Fruit fly (Drosophila melanogaster) whole organism, pupa: ENCODE measurements around the gene Scgbeta.

ENCODE experiments used
- CG10348 ChIP-seq: fragments of 200-800 bp; sonication (Bioruptor generic); IDR thresholded peaks from 2 replicates; pipeline ENCODE4 v1.3.6; 2022; ENCODE audit warnings: missing biosample characterization, missing genetic modification characterization
- CG12605 ChIP-seq: fragments of 200-800 bp; sonication (Bioruptor generic); IDR thresholded peaks from 2 replicates; pipeline ENCODE4 v1.3.6; 2022; ENCODE audit warnings: missing biosample characterization, missing genetic modification characterization
- CG13204 ChIP-seq: fragments of 200-800 bp; sonication (Bioruptor generic); optimal IDR thresholded peaks from 2 replicates; lab custom pipeline; 2018; ENCODE audit warnings: missing biosample characterization, mild to moderate bottlenecking, missing genetic modification characterization, moderate library complexity
- CG14655 ChIP-seq: fragments of 200-800 bp; sonication (Bioruptor generic); optimal IDR thresholded peaks from 3 replicates; lab custom pipeline; 2017; ENCODE audit warnings: mild to moderate bottlenecking, missing biosample characterization, missing genetic modification reagents, missing genetic modification characterization
- CG15710 ChIP-seq: fragments of 200-800 bp; sonication (Bioruptor generic); optimal IDR thresholded peaks from 2 replicates; lab custom pipeline; 2018; ENCODE audit warnings: missing biosample characterization, mild to moderate bottlenecking, missing genetic modification characterization, moderate library complexity
- CG17806 ChIP-seq: fragments of 200-800 bp; sonication (Bioruptor generic); optimal IDR thresholded peaks from 2 replicates; lab custom pipeline; 2018; ENCODE audit warnings: missing biosample characterization, mild to moderate bottlenecking, missing genetic modification characterization, moderate library complexity
- CG32121 ChIP-seq: fragments of 200-800 bp; sonication (Bioruptor generic); IDR thresholded peaks from 2 replicates; pipeline ENCODE4 v1.3.6; 2022; ENCODE audit warnings: missing biosample characterization, missing genetic modification characterization
- CG34367 ChIP-seq: fragments of 200-800 bp; sonication (Bioruptor generic); optimal IDR thresholded peaks from 2 replicates; lab custom pipeline; 2018; ENCODE audit warnings: missing biosample characterization, mild to moderate bottlenecking, missing genetic modification characterization
- CG4496 ChIP-seq: fragments of 200-800 bp; sonication (Bioruptor generic); IDR thresholded peaks from 3 replicates; pipeline ENCODE4 v1.3.6; 2022; ENCODE audit warnings: missing biosample characterization, missing genetic modification characterization
- CG8159 ChIP-seq: fragments of 200-800 bp; sonication (Bioruptor generic); optimal IDR thresholded peaks from 3 replicates; lab custom pipeline; 2018; ENCODE audit warnings: missing biosample characterization, mild to moderate bottlenecking, missing genetic modification characterization, moderate library complexity
- CG8301 ChIP-seq: fragments of 200-800 bp; sonication (Bioruptor generic); optimal IDR thresholded peaks from 2 replicates; lab custom pipeline; 2018; ENCODE audit warnings: missing biosample characterization, mild to moderate bottlenecking, missing genetic modification characterization
- CG9948 ChIP-seq: fragments of 200-800 bp; sonication (Bioruptor generic); optimal IDR thresholded peaks from 2 replicates; lab custom pipeline; 2018; ENCODE audit warnings: missing biosample characterization, mild to moderate bottlenecking, missing genetic modification characterization, moderate library complexity
- D1 ChIP-seq: fragments of 200-800 bp; sonication (Bioruptor generic); optimal IDR thresholded peaks from 2 replicates; lab custom pipeline; 2018; ENCODE audit warnings: missing biosample characterization, mild to moderate bottlenecking, missing genetic modification characterization, moderate library complexity
- EcR ChIP-seq: fragments of 200-800 bp; sonication (Bioruptor generic); optimal IDR thresholded peaks from 3 replicates; lab custom pipeline; 2019; ENCODE audit warnings: missing biosample characterization, missing genetic modification characterization, mild to moderate bottlenecking, moderate library complexity, missing genetic modification reagents
- Ets98B ChIP-seq: fragments of 200-800 bp; sonication (Bioruptor generic); IDR thresholded peaks from 2 replicates; pipeline ENCODE4 v1.3.6; 2022; ENCODE audit warnings: missing biosample characterization, missing genetic modification characterization
- Pif1A ChIP-seq: fragments of 200-800 bp; sonication (Bioruptor generic); optimal IDR thresholded peaks from 3 replicates; lab custom pipeline; 2016; ENCODE audit warnings: missing biosample characterization, missing genetic modification characterization
- Pif1B ChIP-seq: fragments of 200-800 bp; sonication (Bioruptor generic); optimal IDR thresholded peaks from 3 replicates; lab custom pipeline; 2016; ENCODE audit warnings: missing biosample characterization, missing genetic modification characterization
- Snoo ChIP-seq: fragments of 200-800 bp; sonication (Bioruptor generic); optimal IDR thresholded peaks from 3 replicates; lab custom pipeline; 2017; ENCODE audit warnings: missing biosample characterization, mild to moderate bottlenecking, missing genetic modification characterization, inconsistent platforms
- fd96Ca ChIP-seq: fragments of 200-800 bp; sonication (Bioruptor generic); IDR thresholded peaks from 3 replicates; pipeline ENCODE4 v1.3.6; 2022; ENCODE audit warnings: missing biosample characterization, missing genetic modification characterization
- gl ChIP-seq: fragments of 200-800 bp; sonication (Bioruptor generic); optimal IDR thresholded peaks from 2 replicates; lab custom pipeline; 2018; ENCODE audit warnings: missing biosample characterization, mild to moderate bottlenecking, missing genetic modification characterization
- rn ChIP-seq: fragments of 200-800 bp; sonication (Bioruptor generic); IDR thresholded peaks from 2 replicates; pipeline ENCODE4 v1.3.6; 2022; ENCODE audit warnings: missing biosample characterization, missing genetic modification characterization

The Scgbeta gene

DNA sequence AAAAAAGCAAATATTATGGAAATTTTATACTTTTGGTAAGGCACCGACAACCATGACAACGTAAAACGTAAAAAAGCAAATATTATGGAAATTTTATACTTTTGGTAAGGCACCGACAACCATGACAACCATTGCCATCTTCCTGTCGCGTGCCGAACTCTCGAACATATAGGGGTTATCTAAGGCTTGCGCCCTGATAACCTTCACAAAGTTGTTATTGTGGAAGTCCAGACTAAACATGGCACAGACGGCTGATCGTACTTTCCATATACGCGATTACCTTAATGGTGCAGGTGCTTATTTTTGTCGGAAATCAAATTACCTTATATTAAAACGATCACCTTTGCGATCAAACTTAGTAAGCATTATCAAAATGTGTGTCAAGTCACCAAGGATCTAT, 23.2 kb upstream of the Scgbeta start:
- TF ChIP-seq CG14655, result no peak

DNA sequence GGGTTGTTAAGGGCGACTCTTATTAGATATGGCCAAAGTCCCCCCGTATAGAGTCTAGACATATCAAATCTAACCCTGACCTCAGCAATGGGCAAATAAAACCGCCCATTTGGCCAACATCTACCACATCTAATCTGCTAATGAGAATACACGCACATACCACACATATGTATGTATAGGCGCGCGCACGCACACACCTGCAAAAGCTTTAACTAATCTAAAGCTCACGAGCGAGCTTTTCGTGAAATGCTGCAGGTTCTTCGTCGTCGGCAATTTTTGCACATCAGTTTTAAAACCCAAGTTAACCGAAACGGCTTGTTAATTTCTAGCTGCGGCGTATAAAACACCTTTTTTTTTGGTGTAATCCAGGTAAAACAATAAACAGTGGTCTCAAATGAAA, 21.5 kb upstream of the Scgbeta start:
- no peak for TF ChIP-seq fd96Ca (GFP tag; lab: Robert Waterston, UW)
- TF ChIP-seq CG12605 (GFP tag; lab: Robert Waterston, UW), result no peak

DNA sequence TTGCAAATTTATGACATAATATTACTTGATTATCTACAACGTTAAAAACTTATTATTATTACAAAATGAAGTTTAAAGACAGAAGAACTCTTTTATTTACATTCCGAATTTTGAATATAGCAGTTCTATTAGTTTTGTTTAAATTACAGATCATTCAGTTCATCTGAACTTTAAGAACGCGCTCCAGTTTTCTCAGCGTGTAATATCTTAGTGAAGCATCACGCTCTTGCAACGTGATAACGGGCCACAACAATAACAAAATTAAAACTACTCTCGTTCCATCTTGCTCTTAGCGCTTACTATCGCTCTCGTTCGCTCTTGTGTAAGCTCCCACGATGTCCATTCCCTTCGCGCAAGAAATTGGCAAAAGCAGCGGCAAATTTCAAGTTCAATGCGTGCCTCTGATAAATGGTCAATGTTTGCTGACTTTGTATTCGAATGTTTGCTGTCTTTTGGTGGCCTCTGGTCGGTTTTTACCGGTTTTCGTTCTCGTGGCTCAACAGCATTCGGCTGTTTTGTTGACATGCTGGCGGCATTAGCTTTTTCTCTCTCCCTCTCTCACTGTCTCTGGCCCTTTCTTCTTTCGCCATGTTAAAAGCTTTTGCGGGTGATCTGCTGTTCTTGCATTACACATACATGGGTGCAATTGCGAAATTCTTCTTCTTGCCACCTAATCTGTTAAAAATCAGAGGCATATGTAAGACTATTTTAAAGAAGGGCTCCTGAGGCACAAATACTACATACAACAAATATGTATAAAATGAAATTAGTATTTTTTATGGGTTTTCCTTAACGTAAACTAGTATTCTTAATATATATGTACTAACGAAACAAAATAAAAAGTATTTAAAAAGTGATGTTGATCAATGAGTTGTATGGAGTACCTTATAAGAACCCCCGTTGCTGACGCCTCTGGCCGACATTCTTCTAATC, 20.6 kb upstream of the Scgbeta start:
- peak; percentile 70 for TF ChIP-seq CG8301 (tag; lab: Kevin White, UChicago)
- TF ChIP-seq rn (GFP tag; lab: Robert Waterston, UW), result no peak
- no peak for TF ChIP-seq CG13204 (GFP tag; lab: Kevin White, UChicago)
- peak; percentile 46 for TF ChIP-seq CG17806 (tag; lab: Kevin White, UChicago)
- peak; percentile 57; the same call in 1 of the 2 replicates for TF ChIP-seq CG32121
- no peak; the same call in 2 of the 3 replicates for TF ChIP-seq fd96Ca (GFP tag; lab: Robert Waterston, UW)
- TF ChIP-seq Pif1B (GFP tag; lab: Kevin White, UChicago), result peak; percentile 0
- TF ChIP-seq Ets98B (GFP tag; lab: Robert Waterston, UW), result no peak
- TF ChIP-seq CG10348 (GFP tag; lab: Robert Waterston, UW), result no peak
- peak; percentile 45 for TF ChIP-seq D1 (tag; lab: Kevin White, UChicago)
- peak; percentile 76 for TF ChIP-seq CG14655
- peak; percentile 61; the same call in 2 of the 3 replicates for TF ChIP-seq CG4496 (GFP tag; lab: Robert Waterston, UW)
- peak; percentile 28 for TF ChIP-seq CG15710 (tag; lab: Kevin White, UChicago)
- TF ChIP-seq Pif1A, result peak; percentile 55
- TF ChIP-seq CG34367 (tag; lab: Kevin White, UChicago), result no peak
- peak; percentile 55 for TF ChIP-seq CG9948 (tag; lab: Kevin White, UChicago)
- peak; percentile 62 for TF ChIP-seq EcR (GFP tag; lab: Kevin White, UChicago)
- peak; percentile 63 for TF ChIP-seq CG8159
- peak; percentile 55 for TF ChIP-seq CG12605 (GFP tag; lab: Robert Waterston, UW)
- no peak for TF ChIP-seq Snoo (tag; lab: Kevin White, UChicago)
- TF ChIP-seq gl (tag; lab: Kevin White, UChicago), result peak; percentile 22
- TF ChIP-seq, all 21 proteins: peak for 14

DNA sequence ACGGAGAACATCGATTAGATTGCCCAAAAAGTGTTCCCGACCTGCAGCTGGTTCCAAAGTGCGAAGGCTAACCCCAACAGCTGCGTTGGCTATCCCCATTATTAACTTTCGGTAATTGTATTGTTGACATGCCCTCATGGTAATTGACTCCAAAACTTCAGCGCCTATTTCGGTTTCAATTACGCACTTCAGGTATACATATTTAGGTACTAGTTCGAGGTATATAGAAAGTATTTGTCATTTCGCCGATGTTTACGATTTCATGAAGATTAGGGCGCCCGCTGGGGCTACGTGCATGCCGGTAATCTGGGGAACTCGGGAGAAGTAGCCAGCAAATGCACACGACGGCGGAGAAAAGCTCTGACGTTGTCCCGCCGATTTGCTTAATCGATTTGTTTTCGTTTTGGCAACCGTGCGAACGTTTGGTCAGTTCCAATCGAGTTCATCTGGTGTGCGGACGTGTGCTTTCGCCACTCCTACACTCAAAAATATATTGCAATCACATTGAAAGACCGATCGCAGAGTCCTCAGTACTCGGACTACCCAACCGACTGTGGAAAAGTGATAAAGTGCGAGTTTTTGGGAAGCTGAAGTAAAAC, 18.9 kb upstream of the Scgbeta start:
- TF ChIP-seq CG9948 (tag; lab: Kevin White, UChicago), result no peak
- TF ChIP-seq fd96Ca (GFP tag; lab: Robert Waterston, UW), result no peak; the same call in 2 of the 3 replicates
- TF ChIP-seq CG8159, result no peak
- no peak for TF ChIP-seq CG10348 (GFP tag; lab: Robert Waterston, UW)
- TF ChIP-seq CG14655, result no peak
- TF ChIP-seq CG12605 (GFP tag; lab: Robert Waterston, UW), result no peak
- TF ChIP-seq CG32121, result no peak
- TF ChIP-seq CG4496 (GFP tag; lab: Robert Waterston, UW), result peak; percentile 32; the same call in 1 of the 3 replicates
- no peak for TF ChIP-seq CG8301 (tag; lab: Kevin White, UChicago)
- no peak for TF ChIP-seq CG17806 (tag; lab: Kevin White, UChicago)
- peak; percentile 20; the same call in 1 of the 2 replicates for TF ChIP-seq Ets98B (GFP tag; lab: Robert Waterston, UW)
- TF ChIP-seq rn (GFP tag; lab: Robert Waterston, UW), result no peak
- no peak for TF ChIP-seq CG15710 (tag; lab: Kevin White, UChicago)
- TF ChIP-seq Pif1A, result no peak
- TF ChIP-seq Snoo (tag; lab: Kevin White, UChicago), result no peak
- TF ChIP-seq CG34367 (tag; lab: Kevin White, UChicago), result no peak
- TF ChIP-seq EcR (GFP tag; lab: Kevin White, UChicago), result no peak

DNA sequence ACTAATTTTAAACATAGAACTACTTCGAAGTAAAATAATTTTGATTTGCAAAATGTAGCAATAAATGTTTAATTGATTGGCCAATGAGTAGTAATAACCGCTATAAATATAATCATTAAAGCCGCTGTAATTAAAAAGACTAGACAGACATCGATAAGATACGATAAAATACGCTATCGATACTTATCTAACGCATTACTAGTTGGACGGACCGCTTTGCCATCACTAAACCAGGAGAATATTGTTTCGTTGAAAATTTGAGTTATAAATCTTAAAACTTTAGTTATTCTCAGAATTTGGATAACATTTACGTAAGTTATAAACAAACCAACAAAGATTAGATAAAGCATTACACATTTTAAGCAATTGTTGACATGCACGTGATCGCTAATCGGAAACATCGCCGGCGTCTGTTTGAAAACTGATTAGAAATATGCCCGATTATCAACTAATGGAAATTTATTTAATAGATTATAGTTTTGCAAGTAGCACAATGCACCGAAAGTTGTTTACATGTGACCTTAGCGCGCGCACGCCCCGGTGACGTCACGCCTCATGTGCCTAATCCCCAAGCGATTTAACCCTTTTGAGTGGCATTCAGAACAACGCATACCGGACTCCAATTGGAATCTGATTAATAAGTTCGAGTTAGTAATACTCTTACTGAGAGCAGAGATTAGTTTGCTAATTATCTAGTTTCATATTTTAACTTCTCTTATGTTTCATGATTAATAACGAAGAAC, 17.3 kb upstream of the Scgbeta start, which contains the start of gene Desat1:
Desat1 (plus strand) TSS at position 200 of the 743 bp plus-strand sequence.
- no peak for TF ChIP-seq Snoo (tag; lab: Kevin White, UChicago)
- TF ChIP-seq EcR (GFP tag; lab: Kevin White, UChicago), result peak; percentile 5

DNA sequence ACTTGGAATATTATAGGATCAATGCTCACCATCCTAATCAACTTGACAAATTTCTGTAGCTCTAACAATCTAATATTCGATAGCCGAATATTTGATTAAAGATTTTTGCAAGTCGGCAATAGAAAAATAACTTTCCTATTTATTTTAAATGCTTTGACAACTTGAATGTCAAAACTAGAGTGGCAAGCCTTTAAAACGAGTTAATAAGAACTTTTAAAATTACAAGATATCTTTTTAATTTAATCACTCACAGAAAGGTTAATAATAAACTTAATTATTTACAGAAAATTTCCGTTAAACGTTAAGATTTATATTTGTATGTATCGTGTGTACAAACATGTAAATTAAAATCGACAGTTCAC, 16.8 kb upstream of the Scgbeta start, which contains the start of the genes CG17207 and CG46427:
CG17207 (minus strand) TSS at position 101 of the 362 bp plus-strand sequence.
CG46427 (minus strand) TSS at position 101 of the 362 bp plus-strand sequence.
- TF ChIP-seq CG8301 (tag; lab: Kevin White, UChicago), result no peak
- no peak for TF ChIP-seq CG12605 (GFP tag; lab: Robert Waterston, UW)
- TF ChIP-seq CG15710 (tag; lab: Kevin White, UChicago), result no peak
- TF ChIP-seq D1 (tag; lab: Kevin White, UChicago), result no peak
- TF ChIP-seq CG9948 (tag; lab: Kevin White, UChicago), result no peak
- no peak for TF ChIP-seq fd96Ca (GFP tag; lab: Robert Waterston, UW)
- TF ChIP-seq CG17806 (tag; lab: Kevin White, UChicago), result no peak
- no peak for TF ChIP-seq gl (tag; lab: Kevin White, UChicago)
- no peak for TF ChIP-seq Pif1B (GFP tag; lab: Kevin White, UChicago)
- no peak for TF ChIP-seq rn (GFP tag; lab: Robert Waterston, UW)
- TF ChIP-seq CG10348 (GFP tag; lab: Robert Waterston, UW), result no peak
- no peak for TF ChIP-seq Pif1A
- TF ChIP-seq CG8159, result no peak
- no peak for TF ChIP-seq CG14655
- no peak for TF ChIP-seq Ets98B (GFP tag; lab: Robert Waterston, UW)
- no peak for TF ChIP-seq Snoo (tag; lab: Kevin White, UChicago)
